Worm (Caenorhabditis elegans) whole organism, dauer: ENCODE results near the gene pcdr-1.

Experiments used
- unc-62 ChIP-seq: sonication (generic microtip); optimal IDR thresholded peaks from 2 replicates; lab custom pipeline; 2017; ENCODE audit warnings: missing biosample characterization, missing genetic modification reagents, missing genetic modification characterization

pcdr-1 gene

ce11 chrX:15706108-15706676 lies 39.6 kb downstream of the pcdr-1 start:
- no peak for TF ChIP-seq unc-62 (GFP tag; lab: Kevin White, UChicago)

ce11 chrX:15707366-15707892 lies 40.9 kb downstream of the pcdr-1 start:
- no peak for TF ChIP-seq unc-62 (GFP tag; lab: Kevin White, UChicago)

- TF ChIP-seq unc-62 (GFP tag; lab: Kevin White, UChicago) = no peak
Observed at ce11 chrX:15707913-15708312, 41.4 kb downstream of the pcdr-1 start, which contains the start of gene nhr-48. TSS of gene nhr-48 (plus strand) at chrX:15708213.

ce11 chrX:15709594-15709993 lies 43.0 kb downstream of the pcdr-1 start:
- TF ChIP-seq unc-62 (GFP tag; lab: Kevin White, UChicago) = no peak

- no peak for TF ChIP-seq unc-62 (GFP tag; lab: Kevin White, UChicago)
Observed at ce11 chrX:15713189-15713588, 46.6 kb downstream of the pcdr-1 start.

ce11 chrX:15716971-15717370 lies 50.4 kb downstream of the pcdr-1 start:
- no peak for TF ChIP-seq unc-62 (GFP tag; lab: Kevin White, UChicago)

ce11 chrX:15718325-15718724 lies 51.8 kb downstream of the pcdr-1 start, which contains the start of gene ZK662.6:
TSS of gene ZK662.6 (plus strand) at chrX:15718625.
- TF ChIP-seq unc-62 (GFP tag; lab: Kevin White, UChicago) = no peak

ce11 chrX:15721346-15721745 lies 54.8 kb downstream of the pcdr-1 start, which contains the start of gene ZK662.5:
TSS of gene ZK662.5 (plus strand) at chrX:15721646.
- TF ChIP-seq unc-62 (GFP tag; lab: Kevin White, UChicago) = no peak
